Fruit fly (Drosophila melanogaster) whole organism, prepupa: Measurements from ENCODE around the gene CG9427.

Source experiments
- CG34406 ChIP-seq: fragments of 200-800 bp; sonication (Bioruptor generic); optimal IDR thresholded peaks from 3 replicates; lab custom pipeline; 2016; ENCODE audit warnings: missing biosample characterization, missing genetic modification characterization
- CG3919 ChIP-seq: fragments of 200-800 bp; sonication (Bioruptor generic); optimal IDR thresholded peaks from 3 replicates; lab custom pipeline; 2016; ENCODE audit warnings: missing biosample characterization, missing genetic modification characterization
- Lpt ChIP-seq: fragments of 200-800 bp; sonication (Bioruptor generic); optimal IDR thresholded peaks from 3 replicates; lab custom pipeline; 2016; ENCODE audit warnings: missing biosample characterization, missing genetic modification characterization
- acj6 ChIP-seq: fragments of 200-800 bp; sonication (Bioruptor generic); optimal IDR thresholded peaks from 3 replicates; lab custom pipeline; 2016; ENCODE audit warnings: missing biosample characterization, missing genetic modification characterization
- cyc ChIP-seq: fragments of 200-800 bp; sonication (Bioruptor generic); optimal IDR thresholded peaks from 3 replicates; lab custom pipeline; 2016; ENCODE audit warnings: missing biosample characterization, missing genetic modification characterization

DNA sequence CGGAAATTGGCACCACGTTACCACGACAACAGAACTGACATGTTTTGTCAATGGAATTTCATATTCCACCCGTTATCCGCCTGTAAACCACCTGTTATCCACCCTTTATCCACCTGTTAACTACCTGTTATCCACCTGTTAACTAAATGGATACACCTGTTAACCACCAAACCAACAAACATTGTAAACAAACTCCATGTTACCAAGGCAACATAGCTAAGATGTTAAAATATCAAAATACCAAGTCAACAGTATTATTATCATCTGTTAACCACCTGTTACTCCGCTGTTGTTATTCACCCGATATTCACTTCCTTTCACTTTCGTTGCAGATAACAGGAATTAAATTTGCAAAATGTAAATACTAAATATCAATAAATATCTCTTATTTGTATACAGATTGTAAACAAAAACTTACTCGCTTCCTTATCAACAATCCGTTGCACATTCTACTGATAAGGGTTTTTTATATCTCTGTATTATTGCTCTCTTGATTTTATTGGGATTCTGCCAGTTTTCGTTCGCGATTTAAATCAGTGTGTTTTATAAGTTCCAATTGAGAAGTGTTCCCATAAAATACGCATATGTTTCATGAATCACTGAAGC, 48.3 kb upstream of the CG9427 start, which contains the start of gene Nepl12:
- TF ChIP-seq CG34406 (GFP tag; lab: Kevin White, UChicago) (peak; percentile 9), Lpt (GFP tag; lab: Kevin White, UChicago) (no peak), CG3919 (GFP tag; lab: Kevin White, UChicago) (no peak), cyc (GFP tag; lab: Kevin White, UChicago) (no peak), acj6 (no peak)
